Fruit fly (Drosophila melanogaster) whole organism, wandering third instar larva: ENCODE data around the gene Pzl.
A peak's percentile ranks its signal among the peaks of the same experiment; 100 is the strongest.

Experiments
- CG9705 ChIP-seq: fragments of 200-800 bp; sonication (Bioruptor generic); optimal IDR thresholded peaks from 2 replicates; lab custom pipeline; 2018; ENCODE audit warnings: missing biosample characterization, mild to moderate bottlenecking, missing genetic modification characterization
- GATAd ChIP-seq: sonication (Bioruptor generic); optimal IDR thresholded peaks from 2 replicates; lab custom pipeline; 2016; ENCODE audit warnings: missing biosample characterization, missing genetic modification characterization
- Hr78 ChIP-seq: fragments of >200 bp; optimal IDR thresholded peaks from 2 replicates; lab custom pipeline; 2017; ENCODE audit warnings: missing biosample characterization, missing genetic modification characterization
- Hr83 ChIP-seq: fragments of 200-300 bp; sonication (Bioruptor generic); optimal IDR thresholded peaks from 2 replicates; lab custom pipeline; 2016; ENCODE audit warnings: missing biosample characterization, mild to moderate bottlenecking, missing genetic modification characterization, moderate library complexity; ENCODE audit not compliant: poor library complexity, severe bottlenecking
- Jra ChIP-seq: sonication (Bioruptor generic); optimal IDR thresholded peaks from 2 replicates; lab custom pipeline; 2016; ENCODE audit warnings: missing biosample characterization, missing genetic modification characterization
- Mio ChIP-seq: sonication (Bioruptor generic); optimal IDR thresholded peaks from 2 replicates; lab custom pipeline; 2016; ENCODE audit warnings: missing biosample characterization, missing genetic modification characterization
- Myc ChIP-seq: fragments of >200 bp; optimal IDR thresholded peaks from 2 replicates; lab custom pipeline; 2017
- N ChIP-seq: fragments of >200 bp; optimal IDR thresholded peaks from 2 replicates; lab custom pipeline; 2018; ENCODE audit warnings: missing biosample characterization, missing external identifiers, missing genetic modification characterization
- OdsH ChIP-seq: fragments of 200-800 bp; sonication (Bioruptor generic); optimal IDR thresholded peaks from 2 replicates; lab custom pipeline; 2016; ENCODE audit warnings: missing biosample characterization, mild to moderate bottlenecking, missing genetic modification characterization
- Sp1 ChIP-seq: fragments of 200-800 bp; sonication (Bioruptor generic); optimal IDR thresholded peaks from 3 replicates; lab custom pipeline; 2019; ENCODE audit warnings: missing biosample characterization, mild to moderate bottlenecking, missing genetic modification characterization, moderate library complexity
- brk ChIP-seq: fragments of 200-800 bp; sonication (Bioruptor generic); optimal IDR thresholded peaks from 2 replicates; lab custom pipeline; 2016; ENCODE audit warnings: missing biosample characterization, mild to moderate bottlenecking, missing genetic modification characterization
- dl ChIP-seq, 2 experiments: fragments of 175-275, 200-275 bp in 1 of 2; fragments of 200-275 bp in 1 of 2; sonication (Bioruptor generic); optimal IDR thresholded peaks; lab custom pipeline; 2018; ENCODE audit warnings: mild to moderate bottlenecking in 2 of 2, missing biosample characterization in 2 of 2, missing genetic modification characterization in 2 of 2, moderate library complexity in 2 of 2; ENCODE audit not compliant: partially characterized antibody in 2 of 2, insufficient read depth in 1 of 2
- dsf ChIP-seq: sonication (Bioruptor generic); optimal IDR thresholded peaks from 2 replicates; lab custom pipeline; 2016; ENCODE audit warnings: missing biosample characterization, missing genetic modification characterization, borderline replicate concordance
- ey ChIP-seq: fragments of 200-800 bp; sonication (Bioruptor generic); optimal IDR thresholded peaks from 2 replicates; lab custom pipeline; 2016; ENCODE audit warnings: missing biosample characterization, missing genetic modification characterization
- fru ChIP-seq: fragments of 200-800 bp; sonication (Bioruptor generic); optimal IDR thresholded peaks from 3 replicates; lab custom pipeline; 2016; ENCODE audit warnings: missing biosample characterization, mild to moderate bottlenecking, missing genetic modification characterization
- jim ChIP-seq: fragments of 175-275, 200-325 bp; sonication (Bioruptor generic); optimal IDR thresholded peaks from 2 replicates; lab custom pipeline; 2016; ENCODE audit warnings: missing biosample characterization, mild to moderate bottlenecking, missing genetic modification characterization
- lola ChIP-seq: fragments of >200 bp; optimal IDR thresholded peaks from 2 replicates; lab custom pipeline; 2017; ENCODE audit warnings: missing biosample characterization, missing genetic modification characterization
- pan ChIP-seq: fragments of >200 bp; optimal IDR thresholded peaks from 2 replicates; lab custom pipeline; 2017
- psq ChIP-seq: fragments of 200-800 bp; sonication (Bioruptor generic); optimal IDR thresholded peaks from 3 replicates; lab custom pipeline; 2017; ENCODE audit warnings: missing biosample characterization, mild to moderate bottlenecking, missing genetic modification characterization, moderate library complexity

Gene Pzl

dm6 chr3R:3263482-3263881 lies at the start of gene Pzl:
TSS of gene Pzl (minus strand) at chr3R:3263582.
- no peak for TF ChIP-seq Hr83 (GFP tag; lab: Kevin White, UChicago)
- no peak for TF ChIP-seq jim
- TF ChIP-seq OdsH (GFP tag; lab: Kevin White, UChicago) = no peak
- no peak for TF ChIP-seq ey (GFP tag; lab: Kevin White, UChicago)
- TF ChIP-seq dl (GFP tag; optimal IDR thresholded peaks at IDR 0.05; lab: Kevin White, UChicago; ENCODE audit: insufficient read depth in 1 of 2, partially characterized antibody in 2 of 2) = no peak
- TF ChIP-seq GATAd (GFP tag; lab: Kevin White, UChicago) = no peak
- no peak for TF ChIP-seq Jra
- no peak for TF ChIP-seq psq (GFP tag; lab: Kevin White, UChicago)
- TF ChIP-seq CG9705 = no peak
- no peak for TF ChIP-seq dsf (GFP tag; lab: Kevin White, UChicago)
- no peak for TF ChIP-seq Hr78 (GFP tag; lab: Kevin White, UChicago)
- no peak for TF ChIP-seq Myc (lab: Kevin White, UChicago)
- no peak for TF ChIP-seq Sp1 (GFP tag; lab: Kevin White, UChicago)
- TF ChIP-seq Mio (GFP tag; lab: Kevin White, UChicago) = no peak

dm6 chr3R:3033402-3033801 lies 230.0 kb downstream of the Pzl start:
- peak; percentile 63 for TF ChIP-seq pan (lab: Kevin White, UChicago)

dm6 chr3R:2858463-2858862 lies 404.9 kb downstream of the Pzl start:
- TF ChIP-seq lola (GFP tag; lab: Kevin White, UChicago) = no peak
- TF ChIP-seq brk (GFP tag; lab: Kevin White, UChicago) = no peak
- TF ChIP-seq fru (GFP tag; lab: Kevin White, UChicago) = no peak
- TF ChIP-seq Mio (GFP tag; lab: Kevin White, UChicago) = no peak
- TF ChIP-seq N (GFP tag; lab: Kevin White, UChicago) = no peak
- no peak for TF ChIP-seq psq (GFP tag; lab: Kevin White, UChicago)
- TF ChIP-seq, all 38 proteins: peak for 0
